Worm (Caenorhabditis elegans) whole organism, late embryonic: ENCODE data around the gene ugt-66.

ENCODE experiments used
- hlh-30 ChIP-seq: sonication (generic microtip); optimal IDR thresholded peaks from 2 replicates; lab custom pipeline; 2017; ENCODE audit warnings: antibody characterized with exemption, missing genetic modification characterization, missing compliant biosample characterization; ENCODE audit not compliant: insufficient read depth
- nhr-11 ChIP-seq: fragments of 150-350 bp; optimal IDR thresholded peaks from 2 replicates; lab custom pipeline; 2014; ENCODE audit warnings: missing biosample characterization, missing genetic modification characterization

DNA sequence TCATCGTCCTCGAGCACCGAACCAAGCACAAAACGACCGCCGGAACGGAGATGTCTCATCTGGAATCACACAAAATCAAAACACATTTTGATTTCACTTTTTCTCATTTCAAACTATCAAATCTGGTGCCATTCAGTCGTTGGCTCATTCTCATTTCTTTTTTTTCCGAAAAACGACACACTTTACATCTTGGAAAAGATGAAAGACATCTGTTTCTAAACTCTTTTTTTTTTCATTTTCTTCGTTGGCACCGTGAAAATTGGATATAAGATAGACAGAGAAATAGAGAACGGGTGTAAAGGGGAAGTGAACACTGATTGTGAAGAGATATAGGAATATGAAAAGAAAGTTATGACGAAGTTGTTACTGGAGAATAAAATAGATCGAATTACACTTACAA, 38.6 kb downstream of the ugt-66 start:
- TF ChIP-seq nhr-11 (tag; lab: Kevin White, UChicago) (no peak), hlh-30 (no peak)
